Fruit fly (Drosophila melanogaster): ENCODE results near the gene CG5439.
A peak's percentile ranks its signal among the peaks of the same experiment; 100 is the strongest.

Gene CG5439

dm6 chr2L:13195822-13196221 lies 18.9 kb downstream of the CG5439 start:
- no peak for TF ChIP-seq disco-r (GFP tag; optimal IDR thresholded peaks at IDR 0.05)
- peak; percentile 93 for TF ChIP-seq Ets65A (GFP tag)
- no peak for TF ChIP-seq CG2875 (GFP tag; optimal IDR thresholded peaks at IDR 0.05)
- TF ChIP-seq Med (GFP tag): peak; percentile 65
- TF ChIP-seq CG12104 (GFP tag; optimal IDR thresholded peaks at IDR 0.05): no peak
- no peak for TF ChIP-seq tgo (GFP tag; IDR thresholded peaks at IDR 0.05)
- TF ChIP-seq Dbx (GFP tag; IDR thresholded peaks at IDR 0.05): 0 out of 3 replicates have a peak, but pooled peaks have one; percentile 13

- TF ChIP-seq CG9817 (tag; optimal IDR thresholded peaks at IDR 0.05): no peak
- TF ChIP-seq mld (GFP tag; IDR thresholded peaks at IDR 0.05; ENCODE audit: partially characterized antibody): 0 out of 3 replicates have a peak, but pooled peaks have one; percentile 29
- TF ChIP-seq CG4360 (GFP tag; IDR thresholded peaks at IDR 0.05): no peak
- TF ChIP-seq dysf (GFP tag; IDR thresholded peaks at IDR 0.05): peak; percentile 40; the same call in 1 of the 3 replicates
- 0 out of 2 replicates have a peak, but pooled peaks have one; percentile 13 for TF ChIP-seq CG14014 (GFP tag; IDR thresholded peaks at IDR 0.05)
- TF ChIP-seq Awh (GFP tag; IDR thresholded peaks at IDR 0.05): 0 out of 2 replicates have a peak, but pooled peaks have one; percentile 9
- peak; percentile 71 for TF ChIP-seq CG4617 (GFP tag; optimal IDR thresholded peaks at IDR 0.05; ENCODE audit: borderline replicate concordance)
- 0 out of 2 replicates have a peak, but pooled peaks have one; percentile 1 for TF ChIP-seq ara (GFP tag; IDR thresholded peaks at IDR 0.05)
- TF ChIP-seq CG9437 (GFP tag; optimal IDR thresholded peaks at IDR 0.05): peak; percentile 29
- TF ChIP-seq Elba2 (GFP tag; optimal IDR thresholded peaks at IDR 0.05): peak; percentile 30
- peak; percentile 89 for TF ChIP-seq CG4707 (GFP tag; optimal IDR thresholded peaks at IDR 0.05)
- TF ChIP-seq CG18476 (GFP tag; optimal IDR thresholded peaks at IDR 0.05): no peak
- peak; percentile 64 for TF ChIP-seq MESR4 (GFP tag; optimal IDR thresholded peaks at IDR 0.05)
- no peak for TF ChIP-seq pan (optimal IDR thresholded peaks at IDR 0.05)
- TF ChIP-seq pan (GFP tag; optimal IDR thresholded peaks at IDR 0.05 in 1 of 2, IDR thresholded peaks at IDR 0.05 in 1 of 2): peak in 1 of 2 experiments; percentile 53
- TF ChIP-seq CG6689 (GFP tag; IDR thresholded peaks at IDR 0.05): 0 out of 2 replicates have a peak, but pooled peaks have one; percentile 12
- TF ChIP-seq CG12299 (tag; optimal IDR thresholded peaks at IDR 0.05): peak; percentile 40
- TF ChIP-seq YL-1 (GFP tag; optimal IDR thresholded peaks at IDR 0.05): peak; percentile 5
- no peak for TF ChIP-seq Atf6 (GFP tag; IDR thresholded peaks at IDR 0.05)
- TF ChIP-seq jing (GFP tag; optimal IDR thresholded peaks at IDR 0.05): no peak
- no peak for TF ChIP-seq insv (GFP tag; optimal IDR thresholded peaks at IDR 0.05)
- TF ChIP-seq hth (optimal IDR thresholded peaks at IDR 0.05): no peak
- 0 out of 2 replicates have a peak, but pooled peaks have one; percentile 9 for TF ChIP-seq amos (GFP tag; IDR thresholded peaks at IDR 0.05; ENCODE audit: partially characterized antibody)
- peak; percentile 44 for TF ChIP-seq MBD-R2 (GFP tag; IDR thresholded peaks at IDR 0.05)
- TF ChIP-seq trem (tag; optimal IDR thresholded peaks at IDR 0.05): peak; percentile 43
- peak; percentile 50 for TF ChIP-seq CG30403 (GFP tag; optimal IDR thresholded peaks at IDR 0.05)
Measured at dm6 chr2L:13202960-13203436, 26.0 kb downstream of the CG5439 start, which contains the start of gene CG16972. Gene CG16972, minus strand, starts transcription at chr2L:13203295.

dm6 chr2L:13203437-13204137 lies 26.6 kb downstream of the CG5439 start, which contains the start of gene Pect:
Gene Pect, plus strand, starts transcription at chr2L:13203762.
- TF ChIP-seq CG9817 (tag; optimal IDR thresholded peaks at IDR 0.05) (peak; percentile 16), zen2 (GFP tag; IDR thresholded peaks at IDR 0.05; ENCODE audit: partially characterized antibody) (no peak), NC2β (GFP tag; optimal IDR thresholded peaks at IDR 0.05) (peak; percentile 4), gro (GFP tag; optimal IDR thresholded peaks at IDR 0.05) (peak; percentile 62), ERR (GFP tag; optimal IDR thresholded peaks at IDR 0.05) (peak; percentile 7), CG9727 (GFP tag; optimal IDR thresholded peaks at IDR 0.05) (peak; percentile 37), CG18262 (tag; optimal IDR thresholded peaks at IDR 0.05) (no peak), grau (tag; optimal IDR thresholded peaks at IDR 0.05) (peak; percentile 20), Neu2 (GFP tag; optimal IDR thresholded peaks at IDR 0.05; ENCODE audit: borderline replicate concordance) (no peak), sens (GFP tag) (peak; percentile 6), CG12219 (GFP tag; optimal IDR thresholded peaks at IDR 0.05) (no peak), CG18011 (GFP tag; optimal IDR thresholded peaks at IDR 0.05) (peak; percentile 8), pzg (GFP tag; optimal IDR thresholded peaks at IDR 0.05) (peak; percentile 58), toy (GFP tag; IDR thresholded peaks at IDR 0.05) (no peak), Usf (GFP tag; optimal IDR thresholded peaks at IDR 0.05) (no peak), CG30403 (GFP tag; optimal IDR thresholded peaks at IDR 0.05) (peak; percentile 26), her (GFP tag; optimal IDR thresholded peaks at IDR 0.05) (peak; percentile 98)
